In genomic region chr3R:18274328-18275098, dm6 we compare ENCODE assay signal across 1 fruit fly cellular context.
TF ChIP-seq lines count a peak whose summit lies in the region.

TSS of gene Vps39 (minus strand) at chr3R:18274446.
TSS of gene eIF1A (plus strand) at chr3R:18274665.

TF ChIP-seq in whole organism, embryonic, 481 proteins besides CTCF, POLR2A, EP300 and RAD21 (continued from another document):
- TF ChIP-seq CG15514 (GFP tag; optimal IDR thresholded peaks at IDR 0.05; lab: Kevin White, UChicago) (peak; percentile 99), bbx (GFP tag; IDR thresholded peaks at IDR 0.05; lab: Robert Waterston, UW; ENCODE audit: partially characterized antibody) (peak; percentile 67), Chrac-16 (GFP tag; optimal IDR thresholded peaks at IDR 0.05; lab: Kevin White, UChicago) (peak; percentile 44), crp (GFP tag; optimal IDR thresholded peaks at IDR 0.05; lab: Kevin White, UChicago) (peak in 1 of 2 experiments; percentile 69), tll (GFP tag; optimal IDR thresholded peaks at IDR 0.05; lab: Kevin White, UChicago) (no peak), vnd (GFP tag; IDR thresholded peaks at IDR 0.05; lab: Robert Waterston, UW; ENCODE audit: partially characterized antibody) (peak; percentile 89), Xbp1 (GFP tag; optimal IDR thresholded peaks at IDR 0.05; lab: Kevin White, UChicago) (peak; percentile 48), jing (GFP tag; optimal IDR thresholded peaks at IDR 0.05; lab: Kevin White, UChicago) (no peak), CG8944 (GFP tag; optimal IDR thresholded peaks at IDR 0.05; lab: Kevin White, UChicago) (peak; percentile 28), Antp (GFP tag; optimal IDR thresholded peaks at IDR 0.05; lab: Kevin White, UChicago) (peak; percentile 4), CG17186 (GFP tag; optimal IDR thresholded peaks at IDR 0.05; lab: Kevin White, UChicago) (no peak), wek (GFP tag; optimal IDR thresholded peaks at IDR 0.05; lab: Kevin White, UChicago) (peak; percentile 98), CG13624 (GFP tag; optimal IDR thresholded peaks at IDR 0.05; lab: Kevin White, UChicago) (peak; percentile 53), ind (GFP tag; optimal IDR thresholded peaks at IDR 0.05; lab: Kevin White, UChicago) (peak; percentile 29), CG8924 (tag; optimal IDR thresholded peaks at IDR 0.05; lab: Kevin White, UChicago) (peak; percentile 43), CG3838 (GFP tag; optimal IDR thresholded peaks at IDR 0.05; lab: Kevin White, UChicago) (peak; percentile 2), CG3281 (GFP tag; optimal IDR thresholded peaks at IDR 0.05; lab: Kevin White, UChicago) (no peak), Kr (GFP tag; optimal IDR thresholded peaks at IDR 0.05; lab: Kevin White, UChicago) (no peak), sqz (GFP tag; optimal IDR thresholded peaks at IDR 0.05; lab: Kevin White, UChicago) (no peak), CG13123 (GFP tag; optimal IDR thresholded peaks at IDR 0.05; lab: Kevin White, UChicago) (peak; percentile 44), Mad (GFP tag; optimal IDR thresholded peaks at IDR 0.05; lab: Kevin White, UChicago) (peak; percentile 42), exex (tag; optimal IDR thresholded peaks at IDR 0.05; lab: Kevin White, UChicago) (no peak), CG8388 (GFP tag; optimal IDR thresholded peaks at IDR 0.05; lab: Kevin White, UChicago) (peak; percentile 24), B-H1 (GFP tag; IDR thresholded peaks at IDR 0.05; lab: Robert Waterston, UW) (no peak), pzg (GFP tag; optimal IDR thresholded peaks at IDR 0.05; lab: Kevin White, UChicago) (peak; percentile 82), Meics (GFP tag; optimal IDR thresholded peaks at IDR 0.05; lab: Kevin White, UChicago) (peak; percentile 38), lilli (GFP tag; optimal IDR thresholded peaks at IDR 0.05; lab: Kevin White, UChicago) (peak; percentile 70), sna (GFP tag; IDR thresholded peaks at IDR 0.05; lab: Robert Waterston, UW; ENCODE audit: partially characterized antibody) (peak; percentile 94), so (GFP tag; IDR thresholded peaks at IDR 0.05; lab: Robert Waterston, UW) (0 out of 3 replicates have a peak, but pooled peaks have one; percentile 14), CG12104 (GFP tag; optimal IDR thresholded peaks at IDR 0.05; lab: Kevin White, UChicago) (no peak), CG11696 (GFP tag; IDR thresholded peaks at IDR 0.05; lab: Robert Waterston, UW) (no peak), ATbp (GFP tag; optimal IDR thresholded peaks at IDR 0.05; lab: Kevin White, UChicago) (no peak), unpg (GFP tag; optimal IDR thresholded peaks at IDR 0.05; lab: Kevin White, UChicago) (peak; percentile 12), CHES-1-like (GFP tag; optimal IDR thresholded peaks at IDR 0.05; lab: Kevin White, UChicago) (peak; percentile 11), gfzf (GFP tag; optimal IDR thresholded peaks at IDR 0.05; lab: Kevin White, UChicago) (peak; percentile 12), CG2120 (GFP tag; optimal IDR thresholded peaks at IDR 0.05; lab: Kevin White, UChicago) (peak; percentile 67), mam (GFP tag; optimal IDR thresholded peaks at IDR 0.05; lab: Kevin White, UChicago) (peak; percentile 47), CG13296 (GFP tag; optimal IDR thresholded peaks at IDR 0.05; lab: Kevin White, UChicago) (no peak), unc-4 (GFP tag; IDR thresholded peaks at IDR 0.05; lab: Robert Waterston, UW; ENCODE audit: partially characterized antibody) (peak; percentile 91), CG5953 (GFP tag; IDR thresholded peaks at IDR 0.05; lab: Robert Waterston, UW) (no peak), CG14965 (GFP tag; optimal IDR thresholded peaks at IDR 0.05; lab: Kevin White, UChicago; ENCODE audit: borderline replicate concordance) (no peak), CG4360 (GFP tag; IDR thresholded peaks at IDR 0.05; lab: Robert Waterston, UW) (peak; percentile 72; the same call in 1 of the 2 replicates), dimm (GFP tag; IDR thresholded peaks at IDR 0.05; lab: Robert Waterston, UW) (no peak), lmd (GFP tag; IDR thresholded peaks at IDR 0.05; lab: Robert Waterston, UW) (no peak), stwl (tag; optimal IDR thresholded peaks at IDR 0.05; lab: Kevin White, UChicago) (peak; percentile 60), CG12155 (GFP tag; optimal IDR thresholded peaks at IDR 0.05; lab: Kevin White, UChicago) (peak; percentile 1), Ets97D (GFP tag; optimal IDR thresholded peaks at IDR 0.05; lab: Kevin White, UChicago) (peak; percentile 70), chn (GFP tag; optimal IDR thresholded peaks at IDR 0.05; lab: Kevin White, UChicago) (peak; percentile 14), CG9817 (tag; optimal IDR thresholded peaks at IDR 0.05; lab: Kevin White, UChicago) (peak; percentile 46), CG16813 (GFP tag; IDR thresholded peaks at IDR 0.05; lab: Robert Waterston, UW; ENCODE audit: partially characterized antibody) (peak; percentile 91), CG7372 (GFP tag; IDR thresholded peaks at IDR 0.05; lab: Robert Waterston, UW) (peak; percentile 53; the same call in 1 of the 2 replicates), lbe (GFP tag; optimal IDR thresholded peaks at IDR 0.05; lab: Kevin White, UChicago) (no peak), CG2129 (GFP tag; IDR thresholded peaks at IDR 0.05; lab: Robert Waterston, UW; ENCODE audit: partially characterized antibody) (peak; percentile 86), pho (GFP tag; optimal IDR thresholded peaks at IDR 0.05; lab: Kevin White, UChicago) (peak; percentile 64), ranshi (GFP tag; IDR thresholded peaks at IDR 0.05; lab: Robert Waterston, UW) (no peak), kay (GFP tag; optimal IDR thresholded peaks at IDR 0.05; lab: Kevin White, UChicago) (peak; percentile 1), CG3065 (GFP tag; optimal IDR thresholded peaks at IDR 0.05; lab: Kevin White, UChicago) (no peak), CG7987 (GFP tag; optimal IDR thresholded peaks at IDR 0.05; lab: Kevin White, UChicago) (no peak), ems (GFP tag; optimal IDR thresholded peaks at IDR 0.05; lab: Kevin White, UChicago) (peak; percentile 58), slbo (GFP tag; IDR thresholded peaks at IDR 0.05; lab: Robert Waterston, UW) (peak; percentile 56), rib (GFP tag; IDR thresholded peaks at IDR 0.05; lab: Robert Waterston, UW) (no peak), CG11456 (GFP tag; IDR thresholded peaks at IDR 0.05; lab: Robert Waterston, UW) (peak; percentile 35; the same call in 1 of the 3 replicates)
